Fruit fly (Drosophila melanogaster): ENCODE data around the gene Hmgcl.

Gene Hmgcl

dm6 chr2L:6964022-6964434 is 3.9 kb downstream of the Hmgcl start, which contains the start of the genes sip2 and Coprox (continued):
- TF ChIP-seq CG17361 (GFP tag; IDR thresholded peaks at IDR 0.05), result peak; percentile 89
- peak; percentile 46 for TF ChIP-seq CG9215 (GFP tag; IDR thresholded peaks at IDR 0.05)
- TF ChIP-seq PHDP (tag; optimal IDR thresholded peaks at IDR 0.05), result peak; percentile 82
- TF ChIP-seq gcm (GFP tag; optimal IDR thresholded peaks at IDR 0.05), result peak; percentile 75
- peak; percentile 78 for TF ChIP-seq CG7839 (tag; optimal IDR thresholded peaks at IDR 0.05)
- TF ChIP-seq jing (GFP tag; optimal IDR thresholded peaks at IDR 0.05), result no peak
- TF ChIP-seq Oli (tag; optimal IDR thresholded peaks at IDR 0.05), result peak; percentile 37
- no peak for TF ChIP-seq chn (GFP tag; optimal IDR thresholded peaks at IDR 0.05)
- peak; percentile 44; the same call in 2 of the 3 replicates for TF ChIP-seq croc (GFP tag; conservative IDR thresholded peaks at IDR 0.05)
- TF ChIP-seq CG13775 (GFP tag; optimal IDR thresholded peaks at IDR 0.05), result peak; percentile 68
- no peak for TF ChIP-seq trh (GFP tag; optimal IDR thresholded peaks at IDR 0.05)
- peak; percentile 53; the same call in 1 of the 2 replicates for TF ChIP-seq Ptx1 (GFP tag; IDR thresholded peaks at IDR 0.05)
- TF ChIP-seq nmo (GFP tag; optimal IDR thresholded peaks at IDR 0.05), result peak; percentile 82
- peak; percentile 6 for TF ChIP-seq CG10462 (GFP tag; optimal IDR thresholded peaks at IDR 0.05)
- no peak for TF ChIP-seq bowl (GFP tag; IDR thresholded peaks at IDR 0.05)
- TF ChIP-seq CG10209 (GFP tag; optimal IDR thresholded peaks at IDR 0.05), result peak; percentile 63
- TF ChIP-seq eve (GFP tag; optimal IDR thresholded peaks at IDR 0.05), result no peak
- TF ChIP-seq Hand (GFP tag; optimal IDR thresholded peaks at IDR 0.05), result no peak
- peak; percentile 27 for TF ChIP-seq CG4820 (GFP tag; optimal IDR thresholded peaks at IDR 0.05)
- TF ChIP-seq GATAe (GFP tag; conservative IDR thresholded peaks at IDR 0.05), result no peak
- TF ChIP-seq vnd (GFP tag; IDR thresholded peaks at IDR 0.05; ENCODE audit: partially characterized antibody), result no peak
- peak; percentile 82 for TF ChIP-seq Nf-YC (tag; optimal IDR thresholded peaks at IDR 0.05)
- no peak for TF ChIP-seq CG11723 (GFP tag; optimal IDR thresholded peaks at IDR 0.05)
- no peak for TF ChIP-seq nerfin-2 (GFP tag; IDR thresholded peaks at IDR 0.05; ENCODE audit: partially characterized antibody)
- no peak for TF ChIP-seq CG9609 (GFP tag; optimal IDR thresholded peaks at IDR 0.05)
- peak; percentile 85 for TF ChIP-seq CoRest (tag; optimal IDR thresholded peaks at IDR 0.05)
- TF ChIP-seq CG13624 (GFP tag; optimal IDR thresholded peaks at IDR 0.05), result no peak
- no peak for TF ChIP-seq Sox100B (GFP tag; optimal IDR thresholded peaks at IDR 0.05)
- TF ChIP-seq CG12155 (GFP tag; optimal IDR thresholded peaks at IDR 0.05), result peak; percentile 54
- TF ChIP-seq Hr78 (GFP tag; optimal IDR thresholded peaks at IDR 0.05), result peak in 1 of 2 experiments; percentile 70
- peak; percentile 2 for TF ChIP-seq cato (GFP tag; optimal IDR thresholded peaks at IDR 0.05; ENCODE audit: borderline replicate concordance)
- TF ChIP-seq CG32532 (GFP tag; IDR thresholded peaks at IDR 0.05), result peak; percentile 78
- TF ChIP-seq CG17568 (GFP tag; optimal IDR thresholded peaks at IDR 0.05), result no peak
- no peak for TF ChIP-seq ac (GFP tag; optimal IDR thresholded peaks at IDR 0.05)
- TF ChIP-seq HLHmδ (GFP tag; optimal IDR thresholded peaks at IDR 0.05), result no peak
- no peak for TF ChIP-seq CG14965 (GFP tag; optimal IDR thresholded peaks at IDR 0.05; ENCODE audit: borderline replicate concordance)
- peak; percentile 15 for TF ChIP-seq lbe (GFP tag; optimal IDR thresholded peaks at IDR 0.05)
- no peak for TF ChIP-seq CG1832 (GFP tag; optimal IDR thresholded peaks at IDR 0.05)
- peak; percentile 69 for TF ChIP-seq CG9437 (GFP tag; optimal IDR thresholded peaks at IDR 0.05)
- no peak for TF ChIP-seq Ravus (GFP tag; IDR thresholded peaks at IDR 0.05)
- TF ChIP-seq aop (GFP tag; IDR thresholded peaks at IDR 0.05), result no peak
- TF ChIP-seq CG18011 (GFP tag; optimal IDR thresholded peaks at IDR 0.05), result peak; percentile 52
- TF ChIP-seq CG1529 (GFP tag; optimal IDR thresholded peaks at IDR 0.05), result peak; percentile 1
- TF ChIP-seq Doc3 (GFP tag; IDR thresholded peaks at IDR 0.05; ENCODE audit: partially characterized antibody), result no peak
- peak; percentile 19 for TF ChIP-seq CG18764 (GFP tag; optimal IDR thresholded peaks at IDR 0.05)
- TF ChIP-seq ken (GFP tag; IDR thresholded peaks at IDR 0.05), result no peak
- no peak for TF ChIP-seq Opbp (GFP tag; IDR thresholded peaks at IDR 0.05; ENCODE audit: partially characterized antibody)
- TF ChIP-seq HLH3B (GFP tag; IDR thresholded peaks at IDR 0.05), result peak; percentile 29; the same call in 1 of the 2 replicates
- no peak for TF ChIP-seq pho (GFP tag; optimal IDR thresholded peaks at IDR 0.05)
- TF ChIP-seq lilli (GFP tag; optimal IDR thresholded peaks at IDR 0.05), result peak; percentile 40
